Worm (Caenorhabditis elegans) whole organism, L4 larva: ENCODE data around the gene cyp-13B2.
A peak's percentile ranks its signal among the peaks of the same experiment; 100 is the strongest.

Experiments used
- D1046.2 ChIP-seq: fragments of 200-800 bp; sonication (Bioruptor generic); IDR thresholded peaks from 2 replicates; pipeline ENCODE4 v1.3.6; 2022; ENCODE audit warnings: missing genetic modification characterization, missing compliant biosample characterization
- F10B5.3 ChIP-seq: sonication (generic microtip); optimal IDR thresholded peaks from 2 replicates; lab custom pipeline; 2016; ENCODE audit warnings: mild to moderate bottlenecking, missing genetic modification characterization, missing compliant biosample characterization
- F44E2.7 ChIP-seq: fragments of 200-800 bp; sonication (Bioruptor generic); IDR thresholded peaks from 2 replicates; pipeline ENCODE4 v2.1.2; 2022; ENCODE audit warnings: missing genetic modification characterization, missing compliant biosample characterization
- R02D3.7 ChIP-seq: fragments of 150-350 bp; sonication (generic microtip); optimal IDR thresholded peaks from 3 replicates; lab custom pipeline; 2014; ENCODE audit warnings: missing biosample characterization, missing genetic modification characterization
- T26A8.4 ChIP-seq: fragments of 200-800 bp; sonication (Bioruptor generic); IDR thresholded peaks from 2 replicates; pipeline ENCODE4 v1.3.6; 2022; ENCODE audit warnings: missing genetic modification characterization, missing compliant biosample characterization
- aly-2 ChIP-seq: sonication (generic microtip); optimal IDR thresholded peaks from 2 replicates; lab custom pipeline; 2018; ENCODE audit warnings: missing biosample characterization, missing genetic modification characterization
- attf-4 ChIP-seq: sonication (generic microtip); optimal IDR thresholded peaks from 3 replicates; lab custom pipeline; 2017; ENCODE audit warnings: missing biosample characterization, missing genetic modification characterization
- ceh-44 ChIP-seq: fragments of 200-800 bp; sonication (Bioruptor generic); IDR thresholded peaks from 2 replicates; pipeline ENCODE4 v1.3.6; 2022; ENCODE audit warnings: missing genetic modification reagents, missing genetic modification characterization, missing compliant biosample characterization
- ceh-62 ChIP-seq: sonication (generic microtip); optimal IDR thresholded peaks from 2 replicates; lab custom pipeline; 2017; ENCODE audit warnings: missing biosample characterization, missing genetic modification characterization
- ceh-82 ChIP-seq: sonication (generic microtip); optimal IDR thresholded peaks from 2 replicates; lab custom pipeline; 2017; ENCODE audit warnings: missing biosample characterization, missing genetic modification characterization
- ces-1 ChIP-seq: fragments of 150-350 bp; sonication (generic microtip); optimal IDR thresholded peaks from 4 replicates; lab custom pipeline; 2014; ENCODE audit warnings: missing biosample characterization, missing genetic modification reagents, missing genetic modification characterization
- daf-12 ChIP-seq: fragments of 150-350 bp; optimal IDR thresholded peaks from 2 replicates; lab custom pipeline; 2014; ENCODE audit warnings: missing biosample characterization, missing genetic modification reagents, missing genetic modification characterization
- daf-19 ChIP-seq: fragments of 200-800 bp; sonication (Bioruptor generic); conservative IDR thresholded peaks from 2 replicates; pipeline ENCODE4 v1.3.6; 2022; ENCODE audit warnings: missing genetic modification characterization, missing compliant biosample characterization
- fkh-10 ChIP-seq: fragments of 150-350 bp; optimal IDR thresholded peaks from 2 replicates; lab custom pipeline; 2014; ENCODE audit warnings: missing biosample characterization, missing genetic modification reagents, missing genetic modification characterization
- hif-1 ChIP-seq, 2 experiments: sonication (generic microtip); optimal IDR thresholded peaks; 2 replicates each; lab custom pipeline; 2016 to 2017; ENCODE audit warnings: missing compliant biosample characterization in 2 of 2, missing genetic modification characterization in 2 of 2, missing genetic modification reagents in 2 of 2, missing genotype in 2 of 2, mild to moderate bottlenecking in 1 of 2
- jun-1 ChIP-seq: fragments of 150-350 bp; optimal IDR thresholded peaks from 2 replicates; lab custom pipeline; 2014; ENCODE audit warnings: missing biosample characterization, missing genetic modification reagents, missing genetic modification characterization
- lin-15B ChIP-seq: fragments of 150-350 bp; sonication (generic microtip); optimal IDR thresholded peaks from 3 replicates; lab custom pipeline; 2014; ENCODE audit warnings: missing biosample characterization, missing genetic modification characterization
- lsy-2 ChIP-seq, 2 experiments: fragments of 150-350 bp in 1 of 2; sonication (generic microtip) in 1 of 2; optimal IDR thresholded peaks; 2 replicates each; lab custom pipeline; 2014 to 2017; ENCODE audit warnings: missing biosample characterization in 2 of 2, missing genetic modification characterization in 2 of 2
- mdt-29 ChIP-seq: fragments of 200-800 bp; sonication (Bioruptor generic); IDR thresholded peaks from 2 replicates; pipeline ENCODE4 v1.3.6; 2022; ENCODE audit warnings: missing genetic modification reagents, missing genetic modification characterization, missing compliant biosample characterization
- mes-2 ChIP-seq: sonication (generic microtip); optimal IDR thresholded peaks from 2 replicates; lab custom pipeline; 2016; ENCODE audit warnings: missing genotype, mild to moderate bottlenecking, missing genetic modification characterization, missing compliant biosample characterization; ENCODE audit not compliant: poor library complexity, severe bottlenecking
- nhr-10 ChIP-seq: fragments of 150-350 bp; optimal IDR thresholded peaks from 2 replicates; lab custom pipeline; 2014; ENCODE audit warnings: missing biosample characterization, missing genetic modification characterization
- nhr-102 ChIP-seq: sonication (generic microtip); optimal IDR thresholded peaks from 2 replicates; lab custom pipeline; 2016; ENCODE audit warnings: mild to moderate bottlenecking, missing genetic modification characterization, moderate library complexity, missing compliant biosample characterization
- nhr-111 ChIP-seq: fragments of 200-800 bp; sonication (Bioruptor generic); optimal IDR thresholded peaks from 2 replicates; lab custom pipeline; 2018; ENCODE audit warnings: mild to moderate bottlenecking, missing genetic modification characterization, missing compliant biosample characterization
- nhr-6 ChIP-seq: fragments of 150-350 bp; optimal IDR thresholded peaks from 2 replicates; lab custom pipeline; 2014; ENCODE audit warnings: missing biosample characterization, missing genetic modification characterization
- php-3 ChIP-seq: fragments of 200-800 bp; sonication (Bioruptor generic); IDR thresholded peaks from 2 replicates; pipeline ENCODE4 v1.3.6; 2022; ENCODE audit warnings: missing genetic modification reagents, missing genetic modification characterization, missing compliant biosample characterization
- pqm-1 ChIP-seq: sonication (generic microtip); optimal IDR thresholded peaks from 2 replicates; lab custom pipeline; 2017; ENCODE audit warnings: missing biosample characterization, missing genetic modification characterization
- saeg-2 ChIP-seq: fragments of 200-800 bp; sonication (Bioruptor generic); IDR thresholded peaks from 2 replicates; pipeline ENCODE4 v1.3.6; 2022; ENCODE audit warnings: missing genetic modification reagents, missing genetic modification characterization, missing compliant biosample characterization
- snpc-4 ChIP-seq: fragments of 150-350 bp; optimal IDR thresholded peaks from 2 replicates; lab custom pipeline; 2014; ENCODE audit warnings: missing biosample characterization, missing genetic modification characterization
- spr-1 ChIP-seq: sonication (generic microtip); optimal IDR thresholded peaks from 2 replicates; lab custom pipeline; 2016; ENCODE audit warnings: mild to moderate bottlenecking, missing genetic modification characterization, missing compliant biosample characterization
- spr-3 ChIP-seq: fragments of 200-800 bp; sonication (Bioruptor generic); optimal IDR thresholded peaks from 2 replicates; lab custom pipeline; 2018; ENCODE audit warnings: mild to moderate bottlenecking, missing genetic modification characterization, missing compliant biosample characterization
- tag-97 ChIP-seq: fragments of 200-800 bp; sonication (Bioruptor generic); IDR thresholded peaks from 2 replicates; pipeline ENCODE4 v1.3.6; 2022; ENCODE audit warnings: missing genetic modification characterization, missing compliant biosample characterization
- unc-39 ChIP-seq: sonication (generic microtip); optimal IDR thresholded peaks from 2 replicates; lab custom pipeline; 2017; ENCODE audit warnings: missing biosample characterization, missing genetic modification characterization
- unc-62 ChIP-seq, 3 experiments: fragments of 150-350 bp in 1 of 3; sonication (generic microtip); optimal IDR thresholded peaks in 2 of 3; peaks in 1 of 3; 1 replicate in 1 of 3; 2 replicates in 2 of 3; lab custom pipeline; 2014 to 2017; ENCODE audit warnings: missing biosample characterization in 3 of 3, missing genetic modification characterization in 3 of 3, missing genetic modification reagents in 3 of 3, missing genotype in 1 of 3
- vab-7 ChIP-seq: fragments of 200-800 bp; sonication (Bioruptor generic); IDR thresholded peaks from 2 replicates; pipeline ENCODE4 v1.3.6; 2022; ENCODE audit warnings: missing genetic modification reagents, missing genetic modification characterization, missing compliant biosample characterization

Gene cyp-13B2

DNA sequence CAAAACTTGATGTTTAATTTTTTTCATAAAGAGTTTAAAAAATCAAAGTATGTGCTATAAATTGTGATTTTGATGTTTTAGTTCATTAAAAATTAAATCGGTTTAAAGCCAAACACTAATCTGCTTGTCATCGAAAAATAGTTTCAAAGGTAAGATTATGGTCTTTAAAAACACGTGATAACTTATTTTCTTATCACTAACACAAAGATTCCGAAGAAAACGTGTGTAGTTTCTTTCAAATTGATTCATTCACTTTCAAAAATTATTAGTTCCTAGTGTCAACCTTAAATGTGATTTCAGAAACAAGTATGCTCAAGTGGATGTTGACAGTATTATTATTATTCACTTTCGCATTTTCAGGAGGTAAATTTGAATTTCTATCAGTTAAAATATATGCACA, 30.6 kb downstream of the cyp-13B2 start, which contains the start of gene E02H4.7:
TSS of gene E02H4.7 (plus strand) at position 301 of the 400 bp plus-strand sequence.
- TF ChIP-seq D1046.2 (GFP tag; lab: Robert Waterston, UW), result no peak
- no peak for TF ChIP-seq pqm-1
- no peak for TF ChIP-seq T26A8.4 (GFP tag; lab: Robert Waterston, UW)
- no peak for TF ChIP-seq daf-12 (tag; lab: Kevin White, UChicago)
- TF ChIP-seq snpc-4 (tag; lab: Kevin White, UChicago), result no peak
- TF ChIP-seq nhr-6 (tag; lab: Kevin White, UChicago), result no peak
- no peak for TF ChIP-seq ces-1
- no peak for TF ChIP-seq unc-39 (tag; lab: Kevin White, UChicago)
- TF ChIP-seq, all 104 proteins: peak for 0

ce11 chrX:14257661-14258060, 32.3 kb downstream of the cyp-13B2 start, which contains the start of gene E02H4.4:
E02H4.4 (plus strand) TSS chrX:14257961.
- TF ChIP-seq spr-3 (GFP tag; lab: Kevin White, UChicago) (no peak), T26A8.4 (GFP tag; lab: Robert Waterston, UW) (no peak), lsy-2 (tag; optimal IDR thresholded peaks at IDR 0.05; lab: Kevin White, UChicago) (no peak), aly-2 (tag; lab: Kevin White, UChicago) (no peak), mdt-29 (GFP tag; lab: Robert Waterston, UW) (no peak), saeg-2 (GFP tag; lab: Robert Waterston, UW) (no peak), R02D3.7 (tag; lab: Kevin White, UChicago) (no peak), jun-1 (tag; lab: Kevin White, UChicago) (no peak), D1046.2 (GFP tag; lab: Robert Waterston, UW) (no peak), ceh-44 (GFP tag; lab: Robert Waterston, UW) (no peak), nhr-10 (tag; lab: Kevin White, UChicago) (no peak)

DNA sequence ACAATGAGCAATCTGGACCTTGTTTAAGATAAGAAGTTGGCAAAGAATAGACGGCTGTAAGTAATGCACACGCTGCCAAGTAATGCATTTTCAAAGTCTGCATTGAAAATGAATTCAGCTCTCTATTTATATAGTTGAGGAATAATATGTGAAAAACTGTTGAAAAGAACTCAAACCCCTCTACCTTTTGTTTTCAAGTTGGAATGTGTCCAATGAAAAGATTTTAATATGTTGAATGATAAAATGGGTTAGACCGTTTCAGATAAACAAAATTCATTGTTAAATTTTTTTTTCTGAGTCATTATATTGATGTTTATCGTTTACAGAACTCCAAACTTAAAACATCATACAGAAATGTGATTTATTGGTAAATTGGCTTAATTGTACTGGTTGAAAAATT, 38.1 kb downstream of the cyp-13B2 start, which contains the start of gene E02H4.8:
TSS of gene E02H4.8 (minus strand) at position 101 of the 400 bp plus-strand sequence.
- TF ChIP-seq lin-15B, result no peak
- TF ChIP-seq F10B5.3 (tag; lab: Kevin White, UChicago), result no peak
- peak in 1 of 2 experiments; percentile 41 for TF ChIP-seq unc-62 (GFP tag; optimal IDR thresholded peaks at IDR 0.05 in 1 of 2; lab: Kevin White, UChicago)
- no peak for TF ChIP-seq unc-62 (tag; optimal IDR thresholded peaks at IDR 0.05; lab: Kevin White, UChicago)
- no peak for TF ChIP-seq hif-1 (tag; optimal IDR thresholded peaks at IDR 0.05; lab: Kevin White, UChicago)

DNA sequence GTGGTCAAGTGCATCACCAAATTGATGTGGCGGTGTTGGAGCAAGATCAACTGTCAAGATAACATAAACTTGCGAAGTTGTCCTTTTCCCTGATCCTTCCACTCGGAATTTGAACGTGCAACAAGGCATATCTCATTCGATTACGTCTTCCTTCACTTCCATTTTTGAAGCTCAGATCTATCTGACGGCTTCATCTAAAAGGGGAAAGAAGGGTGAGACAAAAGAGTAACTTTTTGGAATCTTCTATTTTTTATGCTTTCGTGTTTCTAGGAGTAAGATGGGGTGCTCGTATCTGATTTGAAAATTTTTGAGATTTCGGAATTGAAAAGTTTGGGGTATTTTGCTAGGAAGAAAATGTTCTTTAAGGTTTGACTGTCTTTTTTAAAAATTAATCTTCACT, 41.8 kb downstream of the cyp-13B2 start:
- peak in 1 of 2 experiments; percentile 95 for TF ChIP-seq unc-62 (GFP tag; optimal IDR thresholded peaks at IDR 0.05 in 1 of 2; lab: Kevin White, UChicago)
- no peak for TF ChIP-seq unc-62 (tag; optimal IDR thresholded peaks at IDR 0.05; lab: Kevin White, UChicago)
- TF ChIP-seq F44E2.7, result no peak
- TF ChIP-seq, all 104 proteins: peak for 1

ce11 chrX:14267781-14268180, 42.4 kb downstream of the cyp-13B2 start, which contains the start of gene del-1:
del-1 (plus strand) TSS chrX:14268081.
- TF ChIP-seq nhr-111 (GFP tag; lab: Kevin White, UChicago), result no peak
- TF ChIP-seq ceh-82 (tag; lab: Kevin White, UChicago), result no peak
- TF ChIP-seq nhr-102 (tag; lab: Kevin White, UChicago), result no peak
- no peak for TF ChIP-seq mes-2 (tag; lab: Kevin White, UChicago)
- TF ChIP-seq daf-19, result no peak
- TF ChIP-seq spr-1, result no peak
- no peak for TF ChIP-seq php-3 (GFP tag; lab: Robert Waterston, UW)
- no peak for TF ChIP-seq fkh-10 (GFP tag; lab: Kevin White, UChicago)
- no peak for TF ChIP-seq vab-7
- no peak for TF ChIP-seq nhr-10 (tag; lab: Kevin White, UChicago)
- TF ChIP-seq jun-1 (tag; lab: Kevin White, UChicago), result no peak
- TF ChIP-seq ces-1, result no peak
- no peak for TF ChIP-seq ceh-62
- TF ChIP-seq attf-4 (tag; lab: Kevin White, UChicago), result no peak
- no peak for TF ChIP-seq tag-97
- TF ChIP-seq pqm-1, result no peak
